Worm (Caenorhabditis elegans) whole organism, L4 larva: ENCODE data around the gene Y41E3.1.

Experiments used
- Y75B8A.6 ChIP-seq: fragments of 200-800 bp; sonication (Bioruptor generic); IDR thresholded peaks from 2 replicates; pipeline ENCODE4 v1.3.6; 2022; ENCODE audit warnings: missing genetic modification reagents, missing genetic modification characterization, missing compliant biosample characterization
- ceh-32 ChIP-seq: sonication (generic microtip); optimal IDR thresholded peaks from 2 replicates; lab custom pipeline; 2016; ENCODE audit warnings: mild to moderate bottlenecking, missing genetic modification characterization, missing compliant biosample characterization; ENCODE audit not compliant: poor library complexity
- dmd-9 ChIP-seq: fragments of 200-800 bp; sonication (Bioruptor generic); IDR thresholded peaks from 2 replicates; pipeline ENCODE4 v1.3.6; 2022; ENCODE audit warnings: missing genetic modification reagents, missing genetic modification characterization, missing compliant biosample characterization
- zag-1 ChIP-seq: fragments of 150-350 bp; optimal IDR thresholded peaks from 2 replicates; lab custom pipeline; 2014; ENCODE audit warnings: missing biosample characterization, missing genetic modification characterization

DNA sequence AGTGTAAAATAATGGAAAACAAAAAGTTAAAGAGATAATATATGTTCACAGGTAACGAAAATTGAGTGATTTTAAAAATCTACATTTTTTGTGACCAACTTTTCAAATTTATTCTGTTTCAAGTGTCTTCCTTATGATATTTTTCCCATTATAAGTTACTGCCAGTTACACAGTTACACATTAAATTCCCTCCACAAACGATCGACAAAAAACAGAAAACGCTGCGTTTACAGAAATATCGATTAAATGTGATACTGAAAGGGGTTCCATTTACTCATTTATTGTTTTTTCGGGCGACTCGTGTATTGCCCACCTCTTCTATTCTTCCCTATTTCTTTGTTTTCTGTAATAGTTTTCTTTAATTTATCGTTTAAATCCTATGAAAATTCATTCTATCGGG is 21.7 kb downstream of the Y41E3.1 start, which contains the start of gene Y57G11C.1144:
- TF ChIP-seq dmd-9 (no peak), Y75B8A.6 (GFP tag; lab: Robert Waterston, UW) (no peak), zag-1 (tag; lab: Kevin White, UChicago) (no peak), ceh-32 (no peak)
